Worm (Caenorhabditis elegans): ENCODE measurements around the gene ceh-58.

DNA sequence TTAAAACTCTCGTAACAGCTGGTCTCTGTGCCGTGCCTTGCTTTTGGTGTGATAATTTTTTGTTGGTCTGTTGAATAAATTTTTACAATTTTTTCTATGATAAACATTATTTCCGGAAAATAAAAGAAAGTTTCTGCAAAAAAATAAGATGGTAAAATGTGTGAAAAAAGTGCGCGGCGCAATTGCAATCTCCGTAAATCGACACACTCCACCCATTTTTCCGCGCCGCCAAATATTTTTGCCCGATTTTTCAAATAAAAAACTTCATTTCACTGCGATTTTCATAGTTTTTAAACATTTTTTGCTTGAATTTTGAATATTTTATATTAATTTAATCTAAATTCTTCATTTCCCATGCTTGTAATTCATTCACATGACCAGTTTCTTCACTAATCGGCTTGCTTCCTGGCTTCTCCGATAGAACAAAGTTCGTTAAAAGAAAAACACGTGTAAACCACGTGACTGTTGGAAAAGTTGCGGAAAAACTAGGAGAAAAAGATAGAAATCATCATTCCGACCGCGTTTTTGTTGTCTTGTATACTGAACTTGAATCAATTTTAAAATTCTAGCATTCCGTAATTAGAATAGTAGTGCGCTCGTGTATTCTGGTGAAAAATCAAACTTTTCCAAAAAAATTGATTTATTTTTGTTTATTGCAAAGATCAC is 18.8 kb upstream of the ceh-58 start:
- TF ChIP-seq cog-1 (tag; optimal IDR thresholded peaks at IDR 0.05) (peak; percentile 35), tab-1 (GFP tag; IDR thresholded peaks at IDR 0.05) (peak; percentile 58; the same call in 1 of the 2 replicates), klf-2 (GFP tag; conservative IDR thresholded peaks at IDR 0.05) (0 out of 2 replicates have a peak, but pooled peaks have one; percentile 30), ref-1 (GFP tag; conservative IDR thresholded peaks at IDR 0.05) (0 out of 2 replicates have a peak, but pooled peaks have one; percentile 17), ztf-23 (GFP tag; IDR thresholded peaks at IDR 0.05) (peak; percentile 67; the same call in 1 of the 2 replicates), flt-1 (GFP tag; IDR thresholded peaks at IDR 0.05) (peak; percentile 77), ztf-29 (GFP tag; IDR thresholded peaks at IDR 0.05) (no peak), T22C8.4 (GFP tag; IDR thresholded peaks at IDR 0.05) (no peak)
